Worm (Caenorhabditis elegans) whole organism, L4 larva: ENCODE measurements around the gene F13A2.3.

Experiments
- ama-1 ChIP-seq: fragments of 150-350 bp; optimal IDR thresholded peaks from 2 replicates; lab custom pipeline; 2014; ENCODE audit warnings: inconsistent platforms, mixed read lengths
- ceh-32 ChIP-seq: sonication (generic microtip); optimal IDR thresholded peaks from 2 replicates; lab custom pipeline; 2016; ENCODE audit warnings: mild to moderate bottlenecking, missing genetic modification characterization, missing compliant biosample characterization; ENCODE audit not compliant: poor library complexity
- ces-1 ChIP-seq: fragments of 150-350 bp; sonication (generic microtip); optimal IDR thresholded peaks from 4 replicates; lab custom pipeline; 2014; ENCODE audit warnings: missing biosample characterization, missing genetic modification reagents, missing genetic modification characterization
- dmd-8 ChIP-seq: fragments of 200-800 bp; sonication (Bioruptor generic); IDR thresholded peaks from 2 replicates; pipeline ENCODE4 v1.3.6; 2022; ENCODE audit warnings: missing genetic modification characterization, missing compliant biosample characterization
- dpl-1 ChIP-seq: fragments of 150-350 bp; optimal IDR thresholded peaks from 2 replicates; lab custom pipeline; 2014; ENCODE audit warnings: missing biosample characterization, missing genetic modification reagents, missing genetic modification characterization
- lin-1 ChIP-seq: fragments of 200-800 bp; sonication (Bioruptor generic); IDR thresholded peaks from 2 replicates; pipeline ENCODE4 v1.3.6; 2022; ENCODE audit warnings: missing genetic modification reagents, missing genetic modification characterization, missing compliant biosample characterization
- lin-38 ChIP-seq: fragments of 200-800 bp; sonication (Bioruptor generic); IDR thresholded peaks from 2 replicates; pipeline ENCODE4 v1.3.6; 2022; ENCODE audit warnings: missing genetic modification reagents, missing genetic modification characterization, missing compliant biosample characterization
- nhr-77 ChIP-seq: fragments of 150-350 bp; optimal IDR thresholded peaks from 2 replicates; lab custom pipeline; 2014; ENCODE audit warnings: missing biosample characterization, missing genetic modification characterization
- pha-4 ChIP-seq, 2 experiments: fragments of 150-350 bp in 1 of 2; fragments of 200-800 bp in 1 of 2; sonication (Bioruptor generic) in 1 of 2; IDR thresholded peaks in 1 of 2; optimal IDR thresholded peaks in 1 of 2; 2 replicates each; pipeline versions ENCODE4 v1.3.6 to Lab custom; 2014 to 2022; ENCODE audit warnings: missing genetic modification characterization in 2 of 2, missing genetic modification reagents in 2 of 2, missing biosample characterization in 1 of 2, missing compliant biosample characterization in 1 of 2
- pqm-1 ChIP-seq: sonication (generic microtip); optimal IDR thresholded peaks from 2 replicates; lab custom pipeline; 2017; ENCODE audit warnings: missing biosample characterization, missing genetic modification characterization

DNA sequence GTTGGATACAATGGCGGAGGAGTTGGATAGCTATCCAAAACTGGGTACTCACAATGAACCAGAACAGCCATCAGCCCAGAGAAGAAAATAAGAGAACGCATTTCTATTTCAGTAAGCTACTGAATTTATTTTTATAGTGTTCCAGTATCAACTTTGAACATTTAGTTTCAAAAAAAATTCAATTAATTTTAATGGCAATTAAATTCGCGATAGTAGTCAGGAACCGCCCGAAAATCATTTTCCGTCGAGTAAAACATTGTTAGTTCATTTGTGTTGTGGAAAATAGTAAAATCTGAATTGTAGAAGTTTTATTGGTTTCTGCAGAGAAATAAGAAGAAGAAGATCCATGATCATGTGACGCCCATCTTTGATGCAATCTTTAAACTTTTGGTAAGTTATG is 22.0 kb upstream of the F13A2.3 start, which contains the start of gene Y47D7A.6:
- TF ChIP-seq dpl-1 (GFP tag; lab: Kevin White, UChicago) = no peak
- no peak for TF ChIP-seq nhr-77
- TF ChIP-seq lin-1 (GFP tag; lab: Robert Waterston, UW) = no peak
- TF ChIP-seq pqm-1 (tag; lab: Kevin White, UChicago) = no peak
- no peak for TF ChIP-seq ceh-32 (tag; lab: Kevin White, UChicago)
- TF ChIP-seq ces-1 = no peak
- TF ChIP-seq pha-4 (GFP tag; IDR thresholded peaks at IDR 0.05; lab: Robert Waterston, UW) = no peak
- TF ChIP-seq pha-4 (tag; optimal IDR thresholded peaks at IDR 0.05; lab: Kevin White, UChicago) = no peak
- no peak for TF ChIP-seq ama-1 (lab: Kevin White, UChicago)
- TF ChIP-seq lin-38 (GFP tag; lab: Robert Waterston, UW) = no peak
- no peak for TF ChIP-seq dmd-8
